Worm (Caenorhabditis elegans): ENCODE data around the gene mak-1.

The mak-1 gene

ce11 chrII:8789828-8790558 lies 46.1 kb downstream of the mak-1 start, which contains the start of gene F07H5.13:
Gene F07H5.13 (plus strand): TSS chrII:8790557.
- no peak for TF ChIP-seq dao-5 (tag; optimal IDR thresholded peaks at IDR 0.05)
- peak; percentile 53 for TF ChIP-seq W03F9.2 (tag; optimal IDR thresholded peaks at IDR 0.05)

ce11 chrII:8792640-8793039 lies 48.8 kb downstream of the mak-1 start, which contains the start of gene idpa-2:
Gene idpa-2 (minus strand): TSS chrII:8792740.
- no peak for TF ChIP-seq dao-5 (tag; optimal IDR thresholded peaks at IDR 0.05)
- no peak for TF ChIP-seq him-1 (tag; optimal IDR thresholded peaks at IDR 0.05)
- TF ChIP-seq W03F9.2 (tag; optimal IDR thresholded peaks at IDR 0.05) = no peak

ce11 chrII:8794072-8794471 lies 50.2 kb downstream of the mak-1 start, which contains the start of gene F07H5.7:
Gene F07H5.7 (minus strand): TSS chrII:8794172.
- no peak for TF ChIP-seq W03F9.2 (tag; optimal IDR thresholded peaks at IDR 0.05)
- TF ChIP-seq dao-5 (tag; optimal IDR thresholded peaks at IDR 0.05) = no peak

ce11 chrII:8795227-8795626 lies 51.4 kb downstream of the mak-1 start:
- TF ChIP-seq him-1 (tag; optimal IDR thresholded peaks at IDR 0.05) = no peak
- no peak for TF ChIP-seq dao-5 (tag; optimal IDR thresholded peaks at IDR 0.05)
- no peak for TF ChIP-seq W03F9.2 (tag; optimal IDR thresholded peaks at IDR 0.05)

ce11 chrII:8796391-8796790 lies 52.5 kb downstream of the mak-1 start:
- peak; percentile 90 for TF ChIP-seq him-1 (tag; optimal IDR thresholded peaks at IDR 0.05)
- no peak for TF ChIP-seq dao-5 (tag; optimal IDR thresholded peaks at IDR 0.05)
- peak; percentile 6 for TF ChIP-seq W03F9.2 (tag; optimal IDR thresholded peaks at IDR 0.05)
